Fruit fly (Drosophila melanogaster): Measurements from ENCODE around the gene CG15418.

The CG15418 gene

DNA sequence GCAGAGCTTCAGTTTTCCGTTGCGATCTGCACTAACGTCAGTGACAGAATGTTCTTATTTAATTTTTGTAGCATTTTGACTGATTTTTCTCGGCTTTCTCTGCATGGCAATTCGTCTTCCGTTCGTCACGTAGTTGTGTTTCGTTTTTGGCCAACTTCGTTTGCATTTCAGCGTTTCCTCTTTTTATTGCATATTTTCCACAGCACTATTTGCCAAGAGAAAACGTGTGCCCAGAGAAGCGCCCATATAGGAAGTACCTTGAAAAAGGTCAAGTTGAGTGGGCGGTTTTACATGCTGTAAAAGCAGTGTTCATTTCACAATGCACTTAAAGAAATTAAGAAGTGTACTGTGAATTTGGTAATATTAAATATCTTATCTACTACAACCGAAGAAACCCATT lies at the start of gene CG15418:
Gene CG15418, minus strand, starts transcription at position 101 of the 400 bp plus-strand sequence.
- TF ChIP-seq Sin3A (optimal IDR thresholded peaks at IDR 0.05) (no peak), ttk (optimal IDR thresholded peaks at IDR 0.05) (no peak), h (optimal IDR thresholded peaks at IDR 0.05) (no peak), Myc (optimal IDR thresholded peaks at IDR 0.05) (no peak), psq (optimal IDR thresholded peaks at IDR 0.05) (no peak)

DNA sequence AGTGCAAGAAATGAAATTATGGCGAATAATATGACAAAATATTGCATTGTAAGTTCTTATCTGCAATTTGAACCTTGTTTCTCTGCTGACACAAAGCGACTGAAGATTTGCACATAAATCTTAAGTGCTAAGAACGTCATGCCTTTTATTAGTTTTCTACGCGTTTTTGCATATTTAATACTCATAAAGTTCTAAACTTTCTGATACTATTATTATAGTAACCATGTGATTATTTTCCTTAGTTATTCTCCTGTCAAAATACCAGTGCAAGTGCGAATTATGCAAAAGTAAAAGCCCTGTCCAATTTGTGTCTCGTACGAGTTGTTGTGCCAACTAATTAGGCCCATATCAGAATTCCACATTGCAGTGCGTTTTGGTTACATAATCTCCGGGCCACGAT lies 49.0 kb upstream of the CG15418 start, which contains the start of gene Sfp24Bc:
Gene Sfp24Bc, minus strand, starts transcription at position 101 of the 400 bp plus-strand sequence.
- TF ChIP-seq insv (optimal IDR thresholded peaks at IDR 0.05) = no peak
- TF ChIP-seq Sin3A (optimal IDR thresholded peaks at IDR 0.05) = no peak
- no peak for TF ChIP-seq h (optimal IDR thresholded peaks at IDR 0.05)
- no peak for TF ChIP-seq ttk (optimal IDR thresholded peaks at IDR 0.05)
- no peak for TF ChIP-seq psq (optimal IDR thresholded peaks at IDR 0.05)
- TF ChIP-seq Myc (optimal IDR thresholded peaks at IDR 0.05) = no peak

DNA sequence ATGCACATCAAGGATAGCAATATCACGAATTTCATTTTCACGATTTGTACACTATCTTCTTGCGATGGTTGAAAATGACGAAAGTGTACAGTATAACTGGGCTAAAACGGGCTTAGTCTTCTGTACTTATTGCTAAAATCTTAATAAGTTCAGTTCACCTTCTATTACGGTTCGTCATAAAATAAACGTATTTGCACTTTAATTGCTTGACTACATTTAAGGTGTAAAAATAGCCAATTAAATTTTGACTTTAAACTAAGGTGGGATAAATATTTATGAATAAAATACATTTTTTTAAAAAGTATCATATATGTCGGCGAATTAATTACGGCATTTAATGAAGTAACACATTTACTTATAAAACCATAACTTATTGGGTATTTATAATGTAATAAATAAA lies 48.2 kb upstream of the CG15418 start, which contains the start of gene Sfp24Bb:
Gene Sfp24Bb, minus strand, starts transcription at position 101 of the 400 bp plus-strand sequence.
- TF ChIP-seq insv (optimal IDR thresholded peaks at IDR 0.05) = no peak
- TF ChIP-seq ttk (optimal IDR thresholded peaks at IDR 0.05) = no peak
- TF ChIP-seq Sin3A (optimal IDR thresholded peaks at IDR 0.05) = no peak
- TF ChIP-seq Myc (optimal IDR thresholded peaks at IDR 0.05) = no peak
- TF ChIP-seq psq (optimal IDR thresholded peaks at IDR 0.05) = no peak
- TF ChIP-seq h (optimal IDR thresholded peaks at IDR 0.05) = no peak

DNA sequence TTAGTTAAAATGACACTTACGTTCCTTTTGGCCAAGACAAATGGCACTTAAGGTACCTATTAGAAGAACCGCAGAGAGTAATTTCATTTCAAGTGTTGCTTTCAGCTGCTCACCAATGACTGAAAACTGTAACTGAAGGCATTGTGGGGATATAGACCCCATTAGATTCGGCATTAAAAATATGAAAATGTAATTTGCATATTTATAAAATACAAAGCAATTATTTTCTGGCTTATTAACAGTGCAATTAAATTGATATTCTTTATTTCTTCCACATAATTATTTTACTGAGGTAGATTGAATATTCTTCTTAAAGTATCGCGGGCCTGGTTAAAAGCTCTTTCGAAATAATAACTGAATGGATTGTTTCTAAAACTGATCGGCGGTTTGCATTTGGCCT lies 47.5 kb upstream of the CG15418 start, which contains the start of gene Sfp24Bd:
Gene Sfp24Bd, minus strand, starts transcription at position 101 of the 400 bp plus-strand sequence.
- no peak for TF ChIP-seq ttk (optimal IDR thresholded peaks at IDR 0.05)
- no peak for TF ChIP-seq h (optimal IDR thresholded peaks at IDR 0.05)
- TF ChIP-seq Myc (optimal IDR thresholded peaks at IDR 0.05) = no peak
- TF ChIP-seq Sin3A (optimal IDR thresholded peaks at IDR 0.05) = no peak
- TF ChIP-seq psq (optimal IDR thresholded peaks at IDR 0.05) = no peak
- no peak for TF ChIP-seq insv (optimal IDR thresholded peaks at IDR 0.05)

DNA sequence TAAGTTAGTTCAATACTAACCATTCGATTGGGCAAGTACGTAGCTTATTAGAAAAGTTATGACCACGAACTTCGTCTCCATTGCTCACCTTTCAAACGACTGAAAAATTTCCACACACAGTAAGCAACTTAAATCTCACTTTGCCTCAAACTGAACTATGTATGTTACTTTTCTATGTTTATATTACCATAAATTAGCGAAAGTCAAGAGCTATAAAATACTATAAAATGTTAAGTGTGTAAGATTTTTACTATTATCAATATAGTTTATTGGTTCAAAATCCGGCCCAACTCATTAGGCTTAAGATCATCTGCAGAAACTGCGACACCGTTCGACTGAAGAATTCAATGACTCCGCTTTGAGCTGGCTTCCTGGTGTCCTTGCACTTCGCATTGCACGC lies 46.9 kb upstream of the CG15418 start, which contains the start of gene Sfp24Ba:
Gene Sfp24Ba, minus strand, starts transcription at position 101 of the 400 bp plus-strand sequence.
- TF ChIP-seq Sin3A (optimal IDR thresholded peaks at IDR 0.05) (no peak), insv (optimal IDR thresholded peaks at IDR 0.05) (no peak), Myc (optimal IDR thresholded peaks at IDR 0.05) (no peak), ttk (optimal IDR thresholded peaks at IDR 0.05) (no peak), psq (optimal IDR thresholded peaks at IDR 0.05) (no peak)

DNA sequence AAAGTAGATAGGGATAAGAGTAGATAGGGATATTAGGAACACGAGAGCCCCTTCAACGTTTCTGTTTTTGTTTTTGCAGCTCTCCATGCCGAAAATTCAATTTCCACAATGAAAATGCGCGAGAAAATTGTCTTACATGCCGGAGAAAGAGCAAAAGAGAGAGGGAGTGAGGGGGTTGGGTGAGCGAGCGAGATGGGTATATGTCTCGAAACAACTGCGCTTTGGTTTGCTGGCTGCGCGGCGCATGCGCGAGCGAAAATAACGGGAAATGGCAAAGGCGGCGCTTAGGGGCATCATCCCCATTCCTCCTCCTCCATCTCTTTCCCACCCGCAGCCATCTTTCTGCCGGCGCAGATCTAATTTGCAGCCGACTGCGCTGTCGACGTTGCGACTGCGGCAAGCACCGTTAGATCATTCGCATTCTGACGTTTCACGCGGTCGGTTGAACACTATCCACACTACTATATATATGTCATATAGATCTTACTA lies 40.8 kb upstream of the CG15418 start, which contains the start of gene Drgx:
Gene Drgx, plus strand, starts transcription at position 439 of the 489 bp plus-strand sequence.
- TF ChIP-seq Myc (optimal IDR thresholded peaks at IDR 0.05) (no peak), ttk (optimal IDR thresholded peaks at IDR 0.05) (no peak), Sin3A (optimal IDR thresholded peaks at IDR 0.05) (no peak), insv (optimal IDR thresholded peaks at IDR 0.05) (no peak), psq (optimal IDR thresholded peaks at IDR 0.05) (no peak), h (optimal IDR thresholded peaks at IDR 0.05) (no peak)

DNA sequence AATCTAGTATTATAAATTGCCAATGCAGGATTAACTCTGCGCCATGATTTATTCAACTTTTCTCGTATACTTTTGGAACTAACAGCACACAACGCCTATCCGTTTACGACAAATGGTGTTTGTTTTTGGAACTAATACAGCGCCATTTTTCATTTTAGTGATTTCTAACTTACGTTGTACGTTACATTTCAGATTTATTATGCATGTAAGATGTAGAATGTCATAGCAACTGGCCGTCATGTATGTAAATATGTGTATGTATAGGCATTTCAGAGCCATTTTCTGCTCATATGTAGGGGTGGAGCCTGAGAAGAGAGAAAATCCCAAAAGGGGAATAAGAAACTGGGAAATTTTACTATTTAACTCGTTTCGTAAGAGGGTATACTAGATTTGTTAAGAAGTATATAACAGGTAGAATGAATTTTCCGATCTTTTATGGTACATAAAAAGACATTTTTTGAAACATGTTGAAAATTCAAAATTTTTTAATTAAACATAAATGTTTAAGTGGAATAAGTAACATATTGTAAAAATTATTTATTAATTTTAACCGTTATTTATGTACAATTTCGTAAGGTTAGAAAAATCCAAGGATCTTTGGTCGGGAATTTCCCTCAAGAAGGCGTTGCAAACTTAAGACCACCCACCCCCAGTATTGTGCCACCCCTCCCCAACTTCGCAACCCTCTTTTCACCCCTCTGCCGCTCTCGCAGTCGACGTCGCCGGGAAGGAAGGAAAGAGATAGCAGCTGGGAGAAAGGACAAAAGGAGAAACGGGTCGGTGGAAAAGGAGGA lies 36.0 kb upstream of the CG15418 start:
- TF ChIP-seq Myc (optimal IDR thresholded peaks at IDR 0.05) (no peak), insv (optimal IDR thresholded peaks at IDR 0.05) (no peak), Sin3A (optimal IDR thresholded peaks at IDR 0.05) (no peak), h (optimal IDR thresholded peaks at IDR 0.05) (no peak), psq (optimal IDR thresholded peaks at IDR 0.05) (no peak)

DNA sequence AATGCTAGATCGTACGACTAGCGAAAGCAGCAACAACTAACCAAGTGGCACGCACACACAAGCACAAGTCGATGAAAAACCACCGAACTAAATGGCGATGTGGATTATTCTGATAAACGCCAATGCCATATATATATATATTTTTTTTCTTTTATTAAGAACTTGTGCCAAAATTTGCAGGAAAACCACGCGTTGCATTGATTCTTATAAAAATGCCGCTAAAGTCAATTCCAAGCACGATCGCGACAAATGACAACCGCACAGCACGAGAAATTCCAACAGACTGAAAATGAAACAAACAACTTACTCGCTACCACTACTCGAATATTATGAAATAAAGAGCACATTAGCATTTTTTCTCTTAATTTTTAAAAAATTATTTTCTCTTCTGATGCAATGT lies 35.2 kb upstream of the CG15418 start, which contains the start of gene for:
Gene for, minus strand, starts transcription at position 287 of the 400 bp plus-strand sequence.
- no peak for TF ChIP-seq ttk (optimal IDR thresholded peaks at IDR 0.05)
- no peak for TF ChIP-seq Myc (optimal IDR thresholded peaks at IDR 0.05)
- TF ChIP-seq Sin3A (optimal IDR thresholded peaks at IDR 0.05) = no peak

DNA sequence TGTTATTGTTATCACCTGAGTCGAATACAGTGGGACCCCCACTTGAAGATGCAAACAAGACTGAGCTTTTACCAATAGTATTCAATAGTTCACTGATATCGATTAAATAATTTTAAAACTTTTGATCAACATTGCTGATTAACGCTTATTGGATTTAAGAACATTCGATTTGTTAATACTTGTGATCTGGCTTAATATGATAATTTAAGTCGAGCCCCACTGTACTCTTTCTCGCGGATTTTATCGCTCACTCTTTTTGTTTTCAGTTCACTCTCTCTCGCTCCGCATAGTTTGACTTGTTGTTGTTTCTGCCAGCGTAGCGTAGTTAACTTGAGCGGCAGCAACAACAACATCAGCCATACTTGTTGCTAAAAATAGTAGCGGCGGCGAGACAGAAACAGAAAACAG lies 34.2 kb upstream of the CG15418 start:
- no peak for TF ChIP-seq Myc (optimal IDR thresholded peaks at IDR 0.05)
- no peak for TF ChIP-seq insv (optimal IDR thresholded peaks at IDR 0.05)
- no peak for TF ChIP-seq Sin3A (optimal IDR thresholded peaks at IDR 0.05)
- TF ChIP-seq ttk (optimal IDR thresholded peaks at IDR 0.05) = no peak
- TF ChIP-seq h (optimal IDR thresholded peaks at IDR 0.05) = no peak
- TF ChIP-seq psq (optimal IDR thresholded peaks at IDR 0.05) = no peak

DNA sequence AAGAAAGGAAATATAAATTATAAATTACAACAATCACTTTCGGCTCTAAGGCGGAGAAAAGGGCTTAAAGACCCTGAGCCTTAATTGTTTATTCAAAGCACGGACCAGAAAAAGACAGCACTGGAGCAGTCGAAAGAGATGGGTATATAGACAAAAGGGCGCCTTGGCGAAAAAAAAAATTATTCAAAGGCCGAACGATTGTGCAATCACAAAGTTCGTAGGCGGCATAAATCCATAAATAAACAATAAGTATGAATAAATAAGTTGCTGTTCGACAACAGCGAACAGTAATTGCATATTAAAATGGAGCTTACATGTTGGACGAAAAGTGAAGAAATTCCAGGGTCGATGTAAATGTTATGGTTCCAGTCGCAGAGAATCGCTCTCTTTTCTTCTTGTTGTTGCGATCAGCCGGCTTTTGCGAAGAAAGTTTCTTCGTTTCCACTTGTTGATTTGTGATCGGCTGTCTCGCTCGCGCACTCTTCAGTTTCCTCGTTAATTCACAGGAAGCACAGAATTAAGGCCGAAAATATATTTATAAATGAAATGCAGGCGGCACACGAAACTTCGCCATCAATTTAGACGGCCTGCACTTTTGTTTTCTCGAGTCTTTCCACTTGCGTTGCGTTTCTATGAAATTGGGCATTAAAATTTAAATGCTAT lies 33.6 kb upstream of the CG15418 start:
- no peak for TF ChIP-seq psq (optimal IDR thresholded peaks at IDR 0.05)
- no peak for TF ChIP-seq Myc (optimal IDR thresholded peaks at IDR 0.05)
- TF ChIP-seq ttk (optimal IDR thresholded peaks at IDR 0.05) = no peak
- TF ChIP-seq insv (optimal IDR thresholded peaks at IDR 0.05) = no peak
- TF ChIP-seq Sin3A (optimal IDR thresholded peaks at IDR 0.05) = no peak
- TF ChIP-seq h (optimal IDR thresholded peaks at IDR 0.05) = no peak

DNA sequence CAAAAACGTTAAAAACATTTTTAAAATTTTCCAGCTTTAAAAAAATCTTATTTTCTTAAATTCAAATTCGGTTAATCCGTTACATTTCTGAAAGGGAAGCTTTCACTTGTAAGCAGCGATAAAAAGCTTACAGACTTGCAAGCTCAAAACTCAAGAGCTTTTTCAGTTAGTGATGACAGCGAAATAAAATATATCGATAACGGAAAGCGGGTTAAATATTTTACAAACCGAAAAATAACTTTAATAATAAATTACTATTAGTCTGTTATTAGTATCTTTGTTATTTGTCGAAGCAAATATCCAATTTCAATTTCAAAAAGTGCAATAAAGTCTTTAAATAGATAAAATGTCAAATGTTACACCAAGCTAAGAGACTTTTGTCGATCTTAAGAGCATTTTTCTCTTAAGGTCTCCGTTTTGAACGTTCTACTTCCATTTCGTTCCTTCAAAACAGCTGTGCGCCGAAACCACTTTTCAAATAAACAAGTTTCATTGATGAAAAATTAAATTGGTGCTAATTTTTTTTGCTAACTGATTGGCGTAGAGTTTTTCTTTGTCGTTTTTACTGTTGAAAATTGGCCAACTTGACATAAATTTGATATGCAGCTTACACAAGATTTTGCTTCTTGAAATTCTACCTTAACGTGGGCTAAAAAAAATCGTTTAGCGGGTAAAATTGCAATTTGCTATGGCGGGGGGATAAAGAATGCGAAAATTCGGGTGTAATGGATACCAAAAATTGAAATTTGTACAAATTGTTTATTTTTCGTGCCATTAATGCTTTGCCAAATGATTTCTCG lies 26.9 kb upstream of the CG15418 start:
- no peak for TF ChIP-seq ttk (optimal IDR thresholded peaks at IDR 0.05)

Data from Kc167 (cell line).